Worm (Caenorhabditis elegans) whole organism, early embryonic: ENCODE data around the gene taf-2.

Experiments used
- B0310.2 ChIP-seq: sonication (generic microtip); optimal IDR thresholded peaks from 2 replicates; lab custom pipeline; 2016; ENCODE audit warnings: mild to moderate bottlenecking, missing genetic modification characterization, missing compliant biosample characterization
- F13C5.2 ChIP-seq: sonication (generic microtip); optimal IDR thresholded peaks from 2 replicates; lab custom pipeline; 2017; ENCODE audit warnings: mild to moderate bottlenecking, missing genetic modification characterization, inconsistent platforms, missing compliant biosample characterization
- aly-1 ChIP-seq: sonication (generic microtip); optimal IDR thresholded peaks from 2 replicates; lab custom pipeline; 2016; ENCODE audit warnings: missing genetic modification characterization, missing compliant biosample characterization
- ama-1 ChIP-seq: fragments of 150-350 bp; optimal IDR thresholded peaks from 2 replicates; lab custom pipeline; 2014
- ceh-13 ChIP-seq: fragments of 200-800 bp; sonication (Bioruptor generic); optimal IDR thresholded peaks from 2 replicates; lab custom pipeline; 2018; ENCODE audit warnings: mild to moderate bottlenecking, missing genetic modification characterization, missing compliant biosample characterization
- ceh-36 ChIP-seq: sonication (generic microtip); optimal IDR thresholded peaks from 2 replicates; lab custom pipeline; 2016; ENCODE audit warnings: missing genetic modification characterization, inconsistent platforms, missing compliant biosample characterization
- ets-7 ChIP-seq: sonication (generic microtip); optimal IDR thresholded peaks from 2 replicates; lab custom pipeline; 2016; ENCODE audit warnings: missing genotype, missing genetic modification characterization, missing compliant biosample characterization
- flt-1 ChIP-seq: fragments of 200-800 bp; sonication (Bioruptor generic); IDR thresholded peaks from 2 replicates; pipeline ENCODE4 v1.3.6; 2022; ENCODE audit warnings: missing genetic modification characterization, missing compliant biosample characterization
- hmbx-1 ChIP-seq: sonication (generic microtip); optimal IDR thresholded peaks from 2 replicates; lab custom pipeline; 2016; ENCODE audit warnings: mild to moderate bottlenecking, missing genetic modification characterization, missing compliant biosample characterization
- hmg-4 ChIP-seq: fragments of 200-800 bp; sonication (Bioruptor generic); optimal IDR thresholded peaks from 2 replicates; lab custom pipeline; 2018; ENCODE audit warnings: mild to moderate bottlenecking, missing genetic modification characterization, missing compliant biosample characterization
- hnd-1 ChIP-seq: sonication (generic microtip); optimal IDR thresholded peaks from 2 replicates; lab custom pipeline; 2016; ENCODE audit warnings: missing genetic modification characterization, missing compliant biosample characterization
- pes-1 ChIP-seq: fragments of 200-800 bp; sonication (Bioruptor generic); IDR thresholded peaks from 2 replicates; pipeline ENCODE4 v1.3.6; 2022; ENCODE audit warnings: missing genetic modification reagents, missing genetic modification characterization, missing compliant biosample characterization
- scrt-1 ChIP-seq: fragments of 200-800 bp; sonication (Bioruptor generic); IDR thresholded peaks from 2 replicates; pipeline ENCODE4 v1.3.6; 2022; ENCODE audit warnings: missing genetic modification characterization, missing compliant biosample characterization
- sea-1 ChIP-seq: fragments of 200-800 bp; sonication (Bioruptor generic); conservative IDR thresholded peaks from 2 replicates; pipeline ENCODE4 v1.3.6; 2022; ENCODE audit warnings: missing genetic modification characterization, missing compliant biosample characterization
- tbx-11 ChIP-seq: fragments of 200-800 bp; sonication (Bioruptor generic); IDR thresholded peaks from 2 replicates; pipeline ENCODE4 v1.3.6; 2022; ENCODE audit warnings: missing genetic modification characterization, missing compliant biosample characterization
- tbx-37 ChIP-seq: fragments of 200-800 bp; sonication (Bioruptor generic); conservative IDR thresholded peaks from 2 replicates; pipeline ENCODE4 v1.3.6; 2022; ENCODE audit warnings: missing genetic modification reagents, missing genetic modification characterization, missing compliant biosample characterization
- tra-4 ChIP-seq: sonication (generic microtip); optimal IDR thresholded peaks from 2 replicates; lab custom pipeline; 2017; ENCODE audit warnings: missing genetic modification characterization, missing compliant biosample characterization

Gene taf-2

ce11 chrIV:3593513-3593912 lies at the start of gene taf-2:
TSS of gene taf-2 (minus strand) at chrIV:3593613.
- TF ChIP-seq tra-4 = no peak
- no peak for TF ChIP-seq B0310.2 (tag; lab: Kevin White, UChicago)
- TF ChIP-seq hmbx-1 (tag; lab: Kevin White, UChicago) = no peak
- TF ChIP-seq hmg-4 = no peak
- no peak for TF ChIP-seq ets-7
- no peak for TF ChIP-seq hnd-1 (tag; lab: Kevin White, UChicago)
- no peak for TF ChIP-seq pes-1 (GFP tag; lab: Robert Waterston, UW)
- TF ChIP-seq flt-1 = no peak
- TF ChIP-seq sea-1 = no peak
- no peak for TF ChIP-seq tbx-11 (GFP tag; lab: Robert Waterston, UW)
- no peak for TF ChIP-seq ceh-36 (tag; lab: Kevin White, UChicago)

DNA sequence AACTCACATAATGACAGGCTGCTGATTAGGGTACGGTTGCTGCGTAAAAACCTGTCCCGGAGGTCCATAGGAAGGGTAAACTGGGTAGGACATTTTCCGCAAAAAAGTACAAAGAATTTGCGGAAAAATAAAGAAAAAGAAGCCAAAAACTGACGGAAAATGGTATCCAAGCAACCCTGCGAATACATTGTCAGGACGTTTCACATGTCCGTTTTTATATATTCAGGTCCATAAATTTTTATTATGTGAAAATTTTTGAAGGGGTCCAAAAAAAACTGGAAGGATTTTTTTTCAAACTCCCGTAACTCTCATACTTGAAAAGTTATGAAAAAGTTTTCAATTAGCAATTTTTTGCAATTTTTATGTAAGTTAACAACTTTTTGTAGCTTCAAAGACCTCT lies 48.8 kb upstream of the taf-2 start, which contains the start of gene CC8.3:
CC8.3 (minus strand) TSS at position 101 of the 400 bp plus-strand sequence.
- TF ChIP-seq flt-1 (no peak), hmg-4 (no peak), ets-7 (no peak), tra-4 (no peak), scrt-1 (GFP tag; lab: Robert Waterston, UW) (no peak)

- TF ChIP-seq ceh-36 (tag; lab: Kevin White, UChicago) = no peak
Measured at ce11 chrIV:3638250-3638926, 45.0 kb upstream of the taf-2 start.

DNA sequence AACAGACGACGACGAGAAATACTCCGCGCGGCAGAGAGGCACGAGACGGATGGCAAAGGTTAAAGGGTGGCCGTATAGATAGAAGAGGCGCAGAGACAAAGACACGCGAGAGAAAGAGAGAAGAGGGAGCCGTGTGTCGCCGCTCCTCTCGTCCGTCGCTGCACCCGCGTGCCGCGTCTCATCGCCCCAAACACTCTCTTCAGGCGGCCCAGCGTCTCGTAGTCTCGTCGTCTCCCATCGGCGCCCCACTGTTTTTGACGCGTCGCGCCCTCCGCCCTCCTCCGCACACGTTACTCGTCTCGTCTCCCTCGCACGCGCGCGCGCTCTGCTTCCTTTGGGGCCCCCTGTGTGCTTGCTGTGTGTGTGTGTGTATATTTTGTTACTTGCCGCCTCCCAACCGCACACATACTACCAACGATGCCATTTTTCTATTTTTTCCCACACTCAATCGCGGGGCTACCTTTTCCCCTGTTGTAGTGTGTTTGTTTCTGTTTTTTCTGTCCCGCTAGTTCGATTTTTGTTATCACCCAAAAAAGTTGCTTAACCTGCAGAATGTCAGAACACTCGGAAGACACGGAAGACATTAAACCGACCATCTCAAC lies 43.2 kb upstream of the taf-2 start, which contains the start of gene madf-9:
madf-9 (plus strand) TSS at position 552 of the 602 bp plus-strand sequence.
- TF ChIP-seq flt-1 (no peak), tbx-11 (GFP tag; lab: Robert Waterston, UW) (0 out of 2 replicates have a peak, but pooled peaks have one; percentile 21), F13C5.2 (tag; lab: Kevin White, UChicago) (peak; percentile 30)

ce11 chrIV:3633254-3633653 lies 39.8 kb upstream of the taf-2 start, which contains the start of gene ZC416.2:
TSS of gene ZC416.2 (plus strand) at chrIV:3633619.
- no peak for TF ChIP-seq B0310.2 (tag; lab: Kevin White, UChicago)
- TF ChIP-seq ets-7 = no peak
- no peak for TF ChIP-seq pes-1 (GFP tag; lab: Robert Waterston, UW)
- no peak for TF ChIP-seq F13C5.2 (tag; lab: Kevin White, UChicago)
- no peak for TF ChIP-seq sea-1
- no peak for TF ChIP-seq flt-1
- TF ChIP-seq tbx-11 (GFP tag; lab: Robert Waterston, UW) = no peak
- no peak for TF ChIP-seq hmbx-1 (tag; lab: Kevin White, UChicago)
- TF ChIP-seq hnd-1 (tag; lab: Kevin White, UChicago) = no peak

- TF ChIP-seq pes-1 (GFP tag; lab: Robert Waterston, UW) (no peak), tbx-11 (GFP tag; lab: Robert Waterston, UW) (no peak), ets-7 (no peak), F13C5.2 (tag; lab: Kevin White, UChicago) (no peak), scrt-1 (GFP tag; lab: Robert Waterston, UW) (no peak), hmbx-1 (tag; lab: Kevin White, UChicago) (no peak), flt-1 (no peak), ceh-36 (tag; lab: Kevin White, UChicago) (no peak), ama-1 (lab: Kevin White, UChicago) (no peak), B0310.2 (tag; lab: Kevin White, UChicago) (no peak)
Measured at ce11 chrIV:3632475-3632874, 39.1 kb upstream of the taf-2 start.

DNA sequence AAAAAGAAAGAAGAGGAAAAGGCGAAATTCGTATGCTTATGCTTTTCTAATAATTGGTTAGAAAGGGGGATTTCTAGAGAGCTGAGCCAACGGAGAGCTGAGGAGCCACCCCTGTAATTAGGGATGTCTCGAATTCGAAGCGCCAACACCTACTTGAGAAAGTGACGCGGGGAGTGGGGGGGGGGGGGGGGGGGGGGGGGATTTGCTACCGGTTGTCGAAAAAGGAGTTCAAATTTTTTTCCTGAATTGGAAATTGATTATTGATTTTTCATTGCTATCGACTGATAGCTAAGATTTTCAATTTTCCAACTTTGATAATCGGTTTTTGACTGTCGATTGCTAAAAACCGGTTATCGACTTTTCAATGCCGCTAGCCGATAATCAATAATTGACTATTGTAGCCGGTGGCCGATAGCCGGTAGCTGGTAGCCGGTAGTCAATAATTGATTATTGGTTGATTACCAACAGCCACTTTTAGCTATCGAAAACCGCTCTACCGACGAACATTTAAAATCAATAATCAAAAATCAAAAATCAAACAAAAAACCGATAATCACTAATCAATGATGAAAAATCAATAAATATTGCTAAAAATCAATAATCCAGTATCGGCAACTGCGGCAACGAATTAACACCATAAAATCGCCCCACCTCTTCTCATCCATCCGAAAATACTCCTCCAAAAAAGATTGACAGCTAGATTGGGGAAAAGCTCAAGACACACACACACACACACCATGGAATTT lies 35.7 kb upstream of the taf-2 start:
- TF ChIP-seq F13C5.2 (tag; lab: Kevin White, UChicago) (no peak), tbx-37 (GFP tag; lab: Robert Waterston, UW) (no peak), ama-1 (lab: Kevin White, UChicago) (no peak), flt-1 (no peak), hmbx-1 (tag; lab: Kevin White, UChicago) (no peak), aly-1 (no peak), hmg-4 (no peak), ceh-36 (tag; lab: Kevin White, UChicago) (no peak), scrt-1 (GFP tag; lab: Robert Waterston, UW) (no peak), hnd-1 (tag; lab: Kevin White, UChicago) (no peak), ets-7 (no peak), pes-1 (GFP tag; lab: Robert Waterston, UW) (no peak), tbx-11 (GFP tag; lab: Robert Waterston, UW) (no peak), tra-4 (no peak), B0310.2 (tag; lab: Kevin White, UChicago) (no peak), sea-1 (no peak), ceh-13 (GFP tag; lab: Kevin White, UChicago) (no peak)

ce11 chrIV:3626447-3626846 lies 33.0 kb upstream of the taf-2 start:
- TF ChIP-seq hmg-4 (no peak), F13C5.2 (tag; lab: Kevin White, UChicago) (no peak), ama-1 (lab: Kevin White, UChicago) (no peak), tbx-11 (GFP tag; lab: Robert Waterston, UW) (no peak), sea-1 (no peak), tra-4 (no peak), scrt-1 (GFP tag; lab: Robert Waterston, UW) (no peak), ceh-13 (GFP tag; lab: Kevin White, UChicago) (no peak), B0310.2 (tag; lab: Kevin White, UChicago) (no peak), aly-1 (no peak), tbx-37 (GFP tag; lab: Robert Waterston, UW) (no peak), hmbx-1 (tag; lab: Kevin White, UChicago) (no peak), flt-1 (no peak), pes-1 (GFP tag; lab: Robert Waterston, UW) (no peak), hnd-1 (tag; lab: Kevin White, UChicago) (no peak)
